Fruit fly (Drosophila melanogaster) whole organism, embryonic: Measurements from ENCODE around the gene Nf-YA.

Experiments
- Adf1 ChIP-seq: fragments of 200-800 bp; sonication (Bioruptor generic); IDR thresholded peaks from 2 replicates; pipeline ENCODE4 v1.3.6; 2022; ENCODE audit warnings: missing biosample characterization, missing genetic modification characterization
- Atf3 ChIP-seq: fragments of 200-800 bp; sonication (Bioruptor generic); optimal IDR thresholded peaks from 3 replicates; lab custom pipeline; 2016; ENCODE audit warnings: missing biosample characterization, missing genetic modification characterization
- CG1024 ChIP-seq: fragments of 200-800 bp; sonication (Bioruptor generic); IDR thresholded peaks from 2 replicates; pipeline ENCODE4 v1.3.6; 2022; ENCODE audit warnings: missing biosample characterization, missing genetic modification characterization
- CG10654 ChIP-seq: fragments of 200-800 bp; sonication (Bioruptor generic); optimal IDR thresholded peaks from 2 replicates; lab custom pipeline; 2016; ENCODE audit warnings: missing biosample characterization, missing genetic modification characterization
- CG11696 ChIP-seq: fragments of 200-800 bp; sonication (Bioruptor generic); IDR thresholded peaks from 2 replicates; pipeline ENCODE4 v1.3.6; 2022; ENCODE audit warnings: missing biosample characterization, missing genetic modification characterization
- CG12155 ChIP-seq: fragments of 200-800 bp; sonication (Bioruptor generic); optimal IDR thresholded peaks from 3 replicates; lab custom pipeline; 2016; ENCODE audit warnings: missing biosample characterization, missing genetic modification characterization
- CG12219 ChIP-seq: fragments of 200-800 bp; sonication (Bioruptor generic); optimal IDR thresholded peaks from 3 replicates; lab custom pipeline; 2018; ENCODE audit warnings: missing biosample characterization, mild to moderate bottlenecking, missing genetic modification characterization
- CG12659 ChIP-seq: fragments of 200-800 bp; sonication (Bioruptor generic); optimal IDR thresholded peaks from 3 replicates; lab custom pipeline; 2017; ENCODE audit warnings: mild to moderate bottlenecking, missing biosample characterization, missing genetic modification reagents, missing genetic modification characterization
- CG16779 ChIP-seq: fragments of 200-800 bp; sonication (Bioruptor generic); IDR thresholded peaks from 2 replicates; pipeline ENCODE4 v1.3.6; 2022; ENCODE audit warnings: missing biosample characterization, missing genetic modification characterization
- CG2120 ChIP-seq: fragments of 200-800 bp; sonication (Bioruptor generic); optimal IDR thresholded peaks from 3 replicates; lab custom pipeline; 2016; ENCODE audit warnings: missing biosample characterization, missing genetic modification characterization
- CG30431 ChIP-seq: fragments of 200-800 bp; sonication (Bioruptor generic); optimal IDR thresholded peaks from 2 replicates; lab custom pipeline; 2017; ENCODE audit warnings: missing biosample characterization, missing genetic modification characterization
- CG3163 ChIP-seq: fragments of 200-800 bp; sonication (Bioruptor generic); optimal IDR thresholded peaks from 3 replicates; lab custom pipeline; 2016; ENCODE audit warnings: missing biosample characterization, missing genetic modification characterization
- CG32767 ChIP-seq: fragments of 200-800 bp; sonication (Bioruptor generic); IDR thresholded peaks from 2 replicates; pipeline ENCODE4 v1.3.6; 2022; ENCODE audit warnings: missing biosample characterization, missing genetic modification characterization
- CG6254 ChIP-seq: fragments of 200-800 bp; sonication (Bioruptor generic); optimal IDR thresholded peaks from 3 replicates; lab custom pipeline; 2017; ENCODE audit warnings: mild to moderate bottlenecking, missing biosample characterization, missing genetic modification reagents, missing genetic modification characterization
- CG6272 ChIP-seq: fragments of 200-800 bp; sonication (Bioruptor generic); IDR thresholded peaks from 2 replicates; pipeline ENCODE4 v1.3.6; 2022; ENCODE audit warnings: missing biosample characterization, missing genetic modification characterization
- CG8359 ChIP-seq: fragments of 200-800 bp; sonication (Bioruptor generic); optimal IDR thresholded peaks from 2 replicates; lab custom pipeline; 2017; ENCODE audit warnings: missing biosample characterization, mild to moderate bottlenecking, missing genetic modification characterization, borderline replicate concordance
- CG9797 ChIP-seq: fragments of 200-800 bp; sonication (Bioruptor generic); optimal IDR thresholded peaks from 3 replicates; lab custom pipeline; 2018; ENCODE audit warnings: missing biosample characterization, mild to moderate bottlenecking, missing genetic modification characterization
- Ets65A ChIP-seq: fragments of 200-800 bp; sonication (Bioruptor generic); peaks from one replicate; lab custom pipeline; 2016; ENCODE audit warnings: missing biosample characterization, missing genetic modification characterization
- Hmx ChIP-seq: fragments of 200-800 bp; sonication (Bioruptor generic); optimal IDR thresholded peaks from 2 replicates; lab custom pipeline; 2016; ENCODE audit warnings: missing biosample characterization, missing genetic modification characterization
- Hr39 ChIP-seq: fragments of >200 bp; optimal IDR thresholded peaks from 2 replicates; lab custom pipeline; 2017
- Myb ChIP-seq: fragments of 200-800 bp; sonication (Bioruptor generic); optimal IDR thresholded peaks from 2 replicates; lab custom pipeline; 2016; ENCODE audit warnings: missing biosample characterization, missing genetic modification characterization
- NC2α ChIP-seq: fragments of 200-800 bp; sonication (Bioruptor generic); optimal IDR thresholded peaks from 2 replicates; lab custom pipeline; 2016; ENCODE audit warnings: missing biosample characterization, missing genetic modification characterization
- Neu2 ChIP-seq: fragments of 200-800 bp; sonication (Bioruptor generic); optimal IDR thresholded peaks from 3 replicates; lab custom pipeline; 2016; ENCODE audit warnings: missing biosample characterization, missing genetic modification characterization, borderline replicate concordance
- Oaz ChIP-seq: fragments of 200-800 bp; sonication (Bioruptor generic); IDR thresholded peaks from 2 replicates; pipeline ENCODE4 v1.3.6; 2022; ENCODE audit warnings: missing biosample characterization, missing genetic modification characterization
- Opbp ChIP-seq: fragments of 200-800 bp; sonication (Bioruptor generic); IDR thresholded peaks from 3 replicates; pipeline ENCODE4 v1.3.6; 2022; ENCODE audit warnings: missing biosample characterization, missing genetic modification characterization; ENCODE audit not compliant: partially characterized antibody
- Rx ChIP-seq: fragments of 200-800 bp; sonication (Bioruptor generic); IDR thresholded peaks from 2 replicates; pipeline ENCODE4 v1.3.6; 2022; ENCODE audit warnings: missing biosample characterization, missing genetic modification characterization
- Sry-β ChIP-seq: fragments of 200-800 bp; sonication (Bioruptor generic); optimal IDR thresholded peaks from 2 replicates; lab custom pipeline; 2018; ENCODE audit warnings: missing biosample characterization, mild to moderate bottlenecking, missing genetic modification characterization, moderate library complexity
- Vsx1 ChIP-seq: fragments of 200-800 bp; sonication (Bioruptor generic); optimal IDR thresholded peaks from 2 replicates; lab custom pipeline; 2017; ENCODE audit warnings: missing biosample characterization, mild to moderate bottlenecking, missing genetic modification characterization, missing genetic modification reagents
- al ChIP-seq: fragments of 200-800 bp; sonication (Bioruptor generic); IDR thresholded peaks from 2 replicates; pipeline ENCODE4 v1.3.6; 2022; ENCODE audit warnings: missing biosample characterization, missing genetic modification characterization
- amos ChIP-seq: fragments of 200-800 bp; sonication (Bioruptor generic); IDR thresholded peaks from 2 replicates; pipeline ENCODE4 v1.3.6; 2022; ENCODE audit warnings: missing biosample characterization, missing genetic modification characterization; ENCODE audit not compliant: partially characterized antibody
- ap ChIP-seq: fragments of 200-800 bp; sonication (Bioruptor generic); IDR thresholded peaks from 2 replicates; pipeline ENCODE4 v1.3.6; 2022; ENCODE audit warnings: missing biosample characterization, missing genetic modification characterization
- bsh ChIP-seq, 2 experiments: fragments of 200-800 bp; sonication (Bioruptor generic); optimal IDR thresholded peaks; 2 replicates each; lab custom pipeline; 2017 to 2018; ENCODE audit warnings: mild to moderate bottlenecking in 2 of 2, missing biosample characterization in 2 of 2, missing genetic modification characterization in 2 of 2, moderate library complexity in 1 of 2
- cg ChIP-seq: fragments of 200-800 bp; sonication (Bioruptor generic); optimal IDR thresholded peaks from 3 replicates; lab custom pipeline; 2019; ENCODE audit warnings: missing biosample characterization, mild to moderate bottlenecking, missing genetic modification characterization, moderate library complexity
- crc ChIP-seq: fragments of 200-800 bp; sonication (Bioruptor generic); optimal IDR thresholded peaks from 2 replicates; lab custom pipeline; 2016; ENCODE audit warnings: missing biosample characterization, missing genetic modification characterization
- emc ChIP-seq: fragments of 200-800 bp; sonication (Bioruptor generic); optimal IDR thresholded peaks from 2 replicates; lab custom pipeline; 2016; ENCODE audit warnings: missing biosample characterization, missing genetic modification characterization
- gro ChIP-seq: fragments of 200-800 bp; sonication (Bioruptor generic); optimal IDR thresholded peaks from 2 replicates; lab custom pipeline; 2016; ENCODE audit warnings: missing biosample characterization, missing genetic modification characterization
- her ChIP-seq: fragments of 200-800 bp; sonication (Bioruptor generic); optimal IDR thresholded peaks from 2 replicates; lab custom pipeline; 2016; ENCODE audit warnings: missing biosample characterization, missing genetic modification characterization
- kay ChIP-seq: fragments of 200-800 bp; sonication (Bioruptor generic); optimal IDR thresholded peaks from 2 replicates; lab custom pipeline; 2016; ENCODE audit warnings: missing biosample characterization, missing genetic modification characterization
- nom ChIP-seq: fragments of 200-800 bp; sonication (Bioruptor generic); optimal IDR thresholded peaks from 2 replicates; lab custom pipeline; 2017; ENCODE audit warnings: missing biosample characterization, missing genetic modification characterization, mild to moderate bottlenecking, moderate library complexity, missing genetic modification reagents
- org-1 ChIP-seq: fragments of 200-800 bp; sonication (Bioruptor generic); optimal IDR thresholded peaks from 2 replicates; lab custom pipeline; 2017; ENCODE audit warnings: missing biosample characterization, missing genetic modification characterization
- pfk ChIP-seq: fragments of 200-800 bp; sonication (Bioruptor generic); optimal IDR thresholded peaks from 2 replicates; lab custom pipeline; 2018; ENCODE audit warnings: missing biosample characterization, mild to moderate bottlenecking, missing genetic modification characterization, moderate library complexity
- pum ChIP-seq: fragments of 200-800 bp; sonication (Bioruptor generic); optimal IDR thresholded peaks from 2 replicates; lab custom pipeline; 2016; ENCODE audit warnings: missing biosample characterization, missing genetic modification characterization
- seq ChIP-seq: fragments of 200-800 bp; sonication (Bioruptor generic); IDR thresholded peaks from 2 replicates; pipeline ENCODE4 v1.3.6; 2022; ENCODE audit warnings: missing biosample characterization, missing genetic modification characterization
- slou ChIP-seq: fragments of 200-800 bp; sonication (Bioruptor generic); optimal IDR thresholded peaks from 3 replicates; lab custom pipeline; 2016; ENCODE audit warnings: missing biosample characterization, missing genetic modification characterization
- stc ChIP-seq: fragments of 200-800 bp; sonication (Bioruptor generic); IDR thresholded peaks from 2 replicates; pipeline ENCODE4 v1.3.6; 2022; ENCODE audit warnings: missing biosample characterization, missing genetic modification characterization
- tin ChIP-seq: fragments of 200-800 bp; sonication (Bioruptor generic); optimal IDR thresholded peaks from 3 replicates; lab custom pipeline; 2016; ENCODE audit warnings: missing biosample characterization, missing genetic modification characterization
- ttk ChIP-seq: fragments of 200-800 bp; sonication (Bioruptor generic); IDR thresholded peaks from 2 replicates; pipeline ENCODE4 v2.1.2; 2022; ENCODE audit warnings: missing biosample characterization, missing genetic modification characterization
- usp ChIP-seq: fragments of >200 bp; optimal IDR thresholded peaks from 2 replicates; lab custom pipeline; 2017; ENCODE audit warnings: missing biosample characterization, missing genetic modification characterization
- wek ChIP-seq: fragments of 200-800 bp; sonication (Bioruptor generic); optimal IDR thresholded peaks from 3 replicates; lab custom pipeline; 2018; ENCODE audit warnings: missing biosample characterization, mild to moderate bottlenecking, missing genetic modification characterization, moderate library complexity
- wor ChIP-seq: fragments of 200-800 bp; sonication (Bioruptor generic); IDR thresholded peaks from 2 replicates; pipeline ENCODE4 v1.3.6; 2022; ENCODE audit warnings: missing biosample characterization, missing genetic modification characterization

Gene Nf-YA

DNA sequence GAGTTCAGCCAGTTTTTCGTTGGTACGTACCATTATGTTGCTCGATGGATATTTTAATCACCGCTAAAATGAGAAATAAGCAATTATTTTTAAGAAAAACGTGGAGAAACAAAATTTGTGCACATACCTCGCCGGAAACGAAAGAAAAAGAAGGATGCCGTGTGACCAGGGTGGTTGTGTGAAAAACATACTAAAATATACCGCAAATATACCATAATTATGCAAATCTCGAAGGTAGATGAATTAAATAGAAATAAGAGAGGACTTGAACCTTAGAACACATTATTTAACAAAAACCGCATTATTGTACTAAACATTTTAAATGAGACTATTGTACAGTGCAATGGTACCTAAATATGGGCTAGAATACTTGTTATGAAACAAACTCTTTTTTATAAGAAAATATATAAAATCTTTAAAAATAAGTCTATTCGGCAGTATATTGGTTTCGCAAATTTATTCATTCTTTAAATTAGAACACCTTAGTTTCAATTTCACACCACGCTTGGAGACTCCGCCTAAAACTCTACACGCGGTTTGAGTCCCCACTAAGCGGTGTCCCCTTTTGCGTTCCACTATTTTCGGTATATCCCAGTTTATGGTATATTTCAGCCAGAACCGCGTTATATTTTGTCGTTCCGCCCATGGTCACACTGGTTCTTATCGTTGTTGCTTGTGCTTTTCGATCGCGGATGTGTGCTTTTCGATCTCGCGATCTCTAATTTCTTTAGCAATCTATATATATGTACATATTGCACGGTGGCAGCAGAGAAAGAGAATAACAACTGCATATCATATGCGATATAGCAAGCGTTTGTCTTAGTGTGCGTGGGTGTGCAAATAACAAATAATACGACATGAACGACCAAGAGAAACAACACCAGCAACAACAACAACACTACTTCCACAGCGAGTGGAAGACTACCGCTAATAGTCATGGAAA, 12.1 kb downstream of the Nf-YA start, which contains the start of the genes RpS17 and MTF-1 (continued):
- TF ChIP-seq CG8359 (GFP tag; lab: Kevin White, UChicago) (no peak), Adf1 (no peak), seq (peak; percentile 27; the same call in 1 of the 2 replicates), usp (GFP tag; lab: Kevin White, UChicago) (no peak), Neu2 (GFP tag; lab: Kevin White, UChicago) (no peak), Sry-β (GFP tag; lab: Kevin White, UChicago) (no peak), ttk (GFP tag; lab: Robert Waterston, UW) (peak; percentile 30), CG11696 (GFP tag; lab: Robert Waterston, UW) (peak; percentile 9; the same call in 1 of the 2 replicates), kay (GFP tag; lab: Kevin White, UChicago) (no peak), CG9797 (GFP tag; lab: Kevin White, UChicago) (peak; percentile 85), gro (GFP tag; lab: Kevin White, UChicago) (peak; percentile 4), Atf3 (GFP tag; lab: Kevin White, UChicago) (peak; percentile 41), cg (GFP tag; lab: Kevin White, UChicago) (peak; percentile 14), wor (GFP tag; lab: Robert Waterston, UW) (no peak), wek (GFP tag; lab: Kevin White, UChicago) (peak; percentile 98), CG2120 (GFP tag; lab: Kevin White, UChicago) (peak; percentile 15), pum (GFP tag; lab: Kevin White, UChicago) (no peak), tin (GFP tag; lab: Kevin White, UChicago) (no peak), bsh (GFP tag; optimal IDR thresholded peaks at IDR 0.05; lab: Kevin White, UChicago) (peak; percentile 45 to 49), CG32767 (GFP tag; lab: Robert Waterston, UW) (no peak), CG6254 (GFP tag; lab: Kevin White, UChicago) (no peak), crc (GFP tag; lab: Kevin White, UChicago) (no peak), Oaz (GFP tag; lab: Robert Waterston, UW) (no peak), Opbp (no peak), CG12219 (peak; percentile 45), nom (peak; percentile 80), Hr39 (no peak), CG3163 (GFP tag; lab: Kevin White, UChicago) (peak; percentile 39), Vsx1 (GFP tag; lab: Kevin White, UChicago) (peak; percentile 51), CG16779 (GFP tag; lab: Robert Waterston, UW) (no peak), CG1024 (GFP tag; lab: Robert Waterston, UW) (peak; percentile 61), CG12659 (GFP tag; lab: Kevin White, UChicago) (peak; percentile 67), Rx (0 out of 2 replicates have a peak, but pooled peaks have one; percentile 22), Ets65A (GFP tag; lab: Kevin White, UChicago) (peak; percentile 85), pfk (GFP tag; lab: Kevin White, UChicago) (peak; percentile 23), CG12155 (GFP tag; lab: Kevin White, UChicago) (peak; percentile 98), CG10654 (GFP tag; lab: Kevin White, UChicago) (no peak), Hmx (GFP tag; lab: Kevin White, UChicago) (no peak), ap (GFP tag; lab: Robert Waterston, UW) (no peak), Myb (GFP tag; lab: Kevin White, UChicago) (no peak), slou (GFP tag; lab: Kevin White, UChicago) (peak; percentile 53), stc (GFP tag; lab: Robert Waterston, UW) (peak; percentile 10; the same call in 1 of the 2 replicates), amos (GFP tag; lab: Robert Waterston, UW) (no peak; the same call in 1 of the 2 replicates), CG30431 (peak; percentile 12), CG6272 (GFP tag; lab: Robert Waterston, UW) (no peak), her (GFP tag; lab: Kevin White, UChicago) (no peak), al (no peak), emc (no peak), NC2α (GFP tag; lab: Kevin White, UChicago) (no peak), org-1 (GFP tag; lab: Kevin White, UChicago) (peak; percentile 17)
